Worm (Caenorhabditis elegans) whole organism, L1 larva: ENCODE measurements around the gene ife-4.

Source experiments
- C16A3.4 ChIP-seq: fragments of 150-350 bp; optimal IDR thresholded peaks from 2 replicates; lab custom pipeline; 2014; ENCODE audit warnings: missing biosample characterization, missing genetic modification characterization
- Y116A8C.19 ChIP-seq: sonication (generic microtip); optimal IDR thresholded peaks from 2 replicates; lab custom pipeline; 2016; ENCODE audit warnings: missing compliant biosample characterization, missing genetic modification characterization, borderline replicate concordance
- ceh-63 ChIP-seq: fragments of 200-800 bp; sonication (Bioruptor generic); optimal IDR thresholded peaks from 2 replicates; lab custom pipeline; 2018; ENCODE audit warnings: mild to moderate bottlenecking, missing genetic modification characterization, missing compliant biosample characterization
- ceh-8 ChIP-seq: fragments of 200-800 bp; sonication (Bioruptor generic); optimal IDR thresholded peaks from 2 replicates; lab custom pipeline; 2018; ENCODE audit warnings: mild to moderate bottlenecking, missing genetic modification characterization, moderate library complexity, missing compliant biosample characterization
- ceh-88 ChIP-seq: fragments of 200-800 bp; sonication (Bioruptor generic); IDR thresholded peaks from 2 replicates; pipeline ENCODE4 v1.3.6; 2022; ENCODE audit warnings: missing genetic modification characterization, missing compliant biosample characterization
- ceh-90 ChIP-seq: sonication (generic microtip); optimal IDR thresholded peaks from 2 replicates; lab custom pipeline; 2016; ENCODE audit warnings: missing genetic modification characterization, missing compliant biosample characterization
- dsc-1 ChIP-seq: sonication (generic microtip); optimal IDR thresholded peaks from 2 replicates; lab custom pipeline; 2016; ENCODE audit warnings: mild to moderate bottlenecking, missing genetic modification characterization, missing compliant biosample characterization
- efl-1 ChIP-seq, 4 experiments: fragments of 150-350 bp; optimal IDR thresholded peaks in 3 of 4; peaks in 1 of 4; 1 replicate in 1 of 4; 2 replicates in 3 of 4; lab custom pipeline; 2014; ENCODE audit warnings: missing biosample characterization in 2 of 4, missing genetic modification characterization in 2 of 4, missing genetic modification reagents in 2 of 4
- efl-3 ChIP-seq: fragments of 200-800 bp; sonication (Bioruptor generic); optimal IDR thresholded peaks from 2 replicates; lab custom pipeline; 2018; ENCODE audit warnings: mild to moderate bottlenecking, missing genetic modification characterization, missing compliant biosample characterization
- egl-13 ChIP-seq: sonication (generic microtip); optimal IDR thresholded peaks from 2 replicates; lab custom pipeline; 2016; ENCODE audit warnings: missing genotype, missing genetic modification reagents, missing genetic modification characterization, missing compliant biosample characterization
- elt-3 ChIP-seq, 6 experiments: fragments of 150-350 bp in 1 of 6; sonication (generic microtip); optimal IDR thresholded peaks; 2 replicates each; lab custom pipeline; 2017 to 2018; ENCODE audit warnings: missing biosample characterization in 6 of 6, missing genetic modification characterization in 6 of 6, inconsistent platforms in 1 of 6
- fkh-4 ChIP-seq: sonication (generic microtip); optimal IDR thresholded peaks from 2 replicates; lab custom pipeline; 2016; ENCODE audit warnings: missing compliant biosample characterization, missing genetic modification characterization, borderline replicate concordance
- fkh-8 ChIP-seq: sonication (generic microtip); optimal IDR thresholded peaks from 2 replicates; lab custom pipeline; 2016; ENCODE audit warnings: mild to moderate bottlenecking, missing genetic modification characterization, missing compliant biosample characterization
- jun-1 ChIP-seq: fragments of 150-350 bp; optimal IDR thresholded peaks from 2 replicates; lab custom pipeline; 2014; ENCODE audit warnings: missing biosample characterization, missing genetic modification reagents, missing genetic modification characterization
- lin-14 ChIP-seq: fragments of 200-800 bp; sonication (Bioruptor generic); optimal IDR thresholded peaks from 2 replicates; lab custom pipeline; 2018; ENCODE audit warnings: mild to moderate bottlenecking, missing genetic modification characterization, moderate library complexity, missing compliant biosample characterization
- lin-39 ChIP-seq: fragments of 150-350 bp; optimal IDR thresholded peaks from 2 replicates; lab custom pipeline; 2014; ENCODE audit warnings: missing biosample characterization, missing genetic modification reagents, missing genetic modification characterization
- lsy-2 ChIP-seq, 2 experiments: fragments of 150-350 bp; optimal IDR thresholded peaks; 2 replicates each; lab custom pipeline; 2014; ENCODE audit warnings: missing biosample characterization in 2 of 2, missing genetic modification characterization in 2 of 2
- mab-9 ChIP-seq: fragments of 200-800 bp; sonication (Bioruptor generic); IDR thresholded peaks from 2 replicates; pipeline ENCODE4 v1.3.6; 2022; ENCODE audit warnings: missing genetic modification reagents, missing genetic modification characterization, missing compliant biosample characterization
- mdl-1 ChIP-seq, 2 experiments: fragments of 150-350 bp; optimal IDR thresholded peaks; 2 replicates each; lab custom pipeline; 2014 to 2017; ENCODE audit warnings: missing biosample characterization in 2 of 2, missing genetic modification characterization in 2 of 2, inconsistent platforms in 1 of 2
- mef-2 ChIP-seq: fragments of 150-350 bp; optimal IDR thresholded peaks from 2 replicates; lab custom pipeline; 2014; ENCODE audit warnings: missing biosample characterization, missing genetic modification characterization
- nhr-11 ChIP-seq: fragments of 150-350 bp; optimal IDR thresholded peaks from 2 replicates; lab custom pipeline; 2014; ENCODE audit warnings: missing biosample characterization, missing genetic modification characterization
- nhr-12 ChIP-seq: sonication (generic microtip); optimal IDR thresholded peaks from 2 replicates; lab custom pipeline; 2017; ENCODE audit warnings: missing biosample characterization, missing genetic modification characterization
- nhr-19 ChIP-seq: fragments of 200-800 bp; sonication (Bioruptor generic); conservative IDR thresholded peaks from 2 replicates; pipeline ENCODE4 v1.3.6; 2022; ENCODE audit warnings: missing genetic modification characterization, missing compliant biosample characterization
- nhr-237 ChIP-seq: fragments of 150-350 bp; optimal IDR thresholded peaks from 2 replicates; lab custom pipeline; 2014; ENCODE audit warnings: missing biosample characterization, missing genetic modification characterization
- nhr-28 ChIP-seq: fragments of 150-350 bp; optimal IDR thresholded peaks from 2 replicates; lab custom pipeline; 2014; ENCODE audit warnings: missing biosample characterization, missing genetic modification characterization
- nhr-71 ChIP-seq: sonication (generic microtip); optimal IDR thresholded peaks from 2 replicates; lab custom pipeline; 2016; ENCODE audit warnings: mild to moderate bottlenecking, missing genetic modification characterization, moderate library complexity, missing compliant biosample characterization
- nhr-76 ChIP-seq: sonication (generic microtip); optimal IDR thresholded peaks from 2 replicates; lab custom pipeline; 2017; ENCODE audit warnings: missing biosample characterization, missing genetic modification characterization
- nhr-77 ChIP-seq: fragments of 150-350 bp; optimal IDR thresholded peaks from 2 replicates; lab custom pipeline; 2014; ENCODE audit warnings: missing biosample characterization, missing genetic modification characterization
- nhr-84 ChIP-seq: sonication (generic microtip); optimal IDR thresholded peaks from 2 replicates; lab custom pipeline; 2017; ENCODE audit warnings: missing biosample characterization, missing genetic modification characterization
- pag-3 ChIP-seq: sonication (generic microtip); optimal IDR thresholded peaks from 2 replicates; lab custom pipeline; 2017; ENCODE audit warnings: missing genetic modification characterization, mild to moderate bottlenecking, missing compliant biosample characterization, antibody characterized with exemption, borderline replicate concordance; ENCODE audit not compliant: insufficient read depth
- pax-3 ChIP-seq: fragments of 200-800 bp; sonication (Bioruptor generic); optimal IDR thresholded peaks from 2 replicates; lab custom pipeline; 2018; ENCODE audit warnings: mild to moderate bottlenecking, missing genetic modification characterization, moderate library complexity, missing compliant biosample characterization
- rnt-1 ChIP-seq: sonication (generic microtip); optimal IDR thresholded peaks from 2 replicates; lab custom pipeline; 2016; ENCODE audit warnings: mild to moderate bottlenecking, missing genetic modification characterization, moderate library complexity, missing compliant biosample characterization
- skn-1 ChIP-seq: fragments of 150-350 bp; optimal IDR thresholded peaks from 2 replicates; lab custom pipeline; 2014; ENCODE audit warnings: missing biosample characterization, missing genetic modification characterization
- snpc-4 ChIP-seq: fragments of 150-350 bp; optimal IDR thresholded peaks from 2 replicates; lab custom pipeline; 2014; ENCODE audit warnings: missing biosample characterization, missing genetic modification characterization
- snu-23 ChIP-seq: sonication (generic microtip); optimal IDR thresholded peaks from 2 replicates; lab custom pipeline; 2016; ENCODE audit warnings: missing genetic modification characterization, missing compliant biosample characterization
- sox-4 ChIP-seq: sonication (generic microtip); optimal IDR thresholded peaks from 2 replicates; lab custom pipeline; 2016; ENCODE audit warnings: missing genetic modification characterization, missing compliant biosample characterization
- sptf-1 ChIP-seq: fragments of 150-350 bp; optimal IDR thresholded peaks from 2 replicates; lab custom pipeline; 2014; ENCODE audit warnings: missing biosample characterization, missing genetic modification characterization
- sup-37 ChIP-seq: fragments of 200-800 bp; sonication (Bioruptor generic); optimal IDR thresholded peaks from 2 replicates; lab custom pipeline; 2018; ENCODE audit warnings: mild to moderate bottlenecking, missing genetic modification characterization, missing compliant biosample characterization
- tbx-2 ChIP-seq: sonication (generic microtip); optimal IDR thresholded peaks from 2 replicates; lab custom pipeline; 2016; ENCODE audit warnings: missing genetic modification characterization, missing compliant biosample characterization
- tlp-1 ChIP-seq: fragments of 150-350 bp; optimal IDR thresholded peaks from 2 replicates; lab custom pipeline; 2014; ENCODE audit warnings: missing biosample characterization, missing genetic modification characterization
- unc-130 ChIP-seq: fragments of 150-350 bp; optimal IDR thresholded peaks from 2 replicates; lab custom pipeline; 2017; ENCODE audit warnings: missing biosample characterization, missing genetic modification characterization, inconsistent platforms
- unc-30 ChIP-seq: sonication (generic microtip); optimal IDR thresholded peaks from 2 replicates; lab custom pipeline; 2017; ENCODE audit warnings: missing biosample characterization, missing genetic modification characterization
- unc-98 ChIP-seq: fragments of 200-800 bp; sonication (Bioruptor generic); IDR thresholded peaks from 2 replicates; pipeline ENCODE4 v1.3.6; 2022; ENCODE audit warnings: missing genetic modification characterization, missing compliant biosample characterization
- vab-15 ChIP-seq: sonication (generic microtip); optimal IDR thresholded peaks from 2 replicates; lab custom pipeline; 2017; ENCODE audit warnings: missing genotype, mild to moderate bottlenecking, missing genetic modification characterization, missing compliant biosample characterization
- zip-4 ChIP-seq: fragments of 200-800 bp; sonication (Bioruptor generic); optimal IDR thresholded peaks from 2 replicates; lab custom pipeline; 2018; ENCODE audit warnings: mild to moderate bottlenecking, missing genetic modification characterization, moderate library complexity, missing compliant biosample characterization

The ife-4 gene

DNA sequence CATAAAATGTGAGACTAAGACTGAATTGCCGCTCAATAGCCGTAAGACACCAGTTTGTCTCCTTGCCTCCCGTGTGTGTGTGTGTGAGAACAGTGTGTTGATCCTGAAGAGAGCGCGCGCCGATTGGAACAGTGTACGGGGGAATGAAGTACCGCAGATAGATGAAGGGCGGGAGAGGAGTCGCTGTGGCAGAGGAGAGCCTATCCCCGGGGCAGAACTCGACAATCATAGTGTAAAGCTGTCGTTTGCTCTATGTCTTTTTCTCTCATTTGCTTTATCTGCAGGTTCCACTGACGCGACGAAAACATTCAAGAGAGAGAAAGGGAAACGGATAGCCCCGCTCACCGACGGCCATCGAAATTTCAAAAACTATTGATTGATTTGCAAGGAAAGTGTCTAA, 22.1 kb upstream of the ife-4 start:
- no peak for TF ChIP-seq unc-98 (GFP tag; lab: Robert Waterston, UW)
- TF ChIP-seq dsc-1 (tag; lab: Kevin White, UChicago): peak; percentile 44
- TF ChIP-seq elt-3 (tag; optimal IDR thresholded peaks at IDR 0.05; lab: Kevin White, UChicago): no peak
- TF ChIP-seq mab-9 (GFP tag; lab: Robert Waterston, UW): no peak
- no peak for TF ChIP-seq ceh-90 (tag; lab: Kevin White, UChicago)
- TF ChIP-seq nhr-11 (tag; lab: Kevin White, UChicago): no peak
- TF ChIP-seq nhr-237: no peak
- TF ChIP-seq nhr-28 (tag; lab: Kevin White, UChicago): no peak
- TF ChIP-seq unc-30 (tag; lab: Kevin White, UChicago): no peak
- TF ChIP-seq lsy-2 (tag; optimal IDR thresholded peaks at IDR 0.05; lab: Kevin White, UChicago): peak in 1 of 2 experiments; percentile 10
- no peak for TF ChIP-seq nhr-77 (tag; lab: Kevin White, UChicago)
- TF ChIP-seq mdl-1 (tag; optimal IDR thresholded peaks at IDR 0.05; lab: Kevin White, UChicago): peak in 1 of 2 experiments; percentile 2
- no peak for TF ChIP-seq pag-3 (tag; lab: Kevin White, UChicago)
- peak; percentile 7 for TF ChIP-seq snu-23 (GFP tag; lab: Kevin White, UChicago)
- TF ChIP-seq nhr-19 (GFP tag; lab: Robert Waterston, UW): peak; percentile 17; the same call in 1 of the 2 replicates
- no peak for TF ChIP-seq zip-4 (GFP tag; lab: Kevin White, UChicago)
- TF ChIP-seq ceh-63 (GFP tag; lab: Kevin White, UChicago): no peak
- no peak for TF ChIP-seq tlp-1 (tag; lab: Kevin White, UChicago)
- peak; percentile 63 for TF ChIP-seq lin-14 (GFP tag; lab: Kevin White, UChicago)
- TF ChIP-seq fkh-4 (tag; lab: Kevin White, UChicago): no peak
- peak; percentile 16 for TF ChIP-seq skn-1 (tag; lab: Kevin White, UChicago)
- no peak for TF ChIP-seq nhr-84 (tag; lab: Kevin White, UChicago)
- TF ChIP-seq snpc-4: no peak
- peak; percentile 59 for TF ChIP-seq rnt-1 (tag; lab: Kevin White, UChicago)
- no peak for TF ChIP-seq efl-3 (GFP tag; lab: Kevin White, UChicago)
- no peak for TF ChIP-seq egl-13 (tag; lab: Kevin White, UChicago)
- no peak for TF ChIP-seq jun-1 (tag; lab: Kevin White, UChicago)
- no peak for TF ChIP-seq C16A3.4 (tag; lab: Kevin White, UChicago)
- TF ChIP-seq ceh-88 (GFP tag; lab: Robert Waterston, UW): no peak
- TF ChIP-seq mef-2 (tag; lab: Kevin White, UChicago): no peak
- no peak for TF ChIP-seq pax-3 (tag; lab: Kevin White, UChicago)
- TF ChIP-seq fkh-8 (tag; lab: Kevin White, UChicago): no peak
- TF ChIP-seq nhr-71 (tag; lab: Kevin White, UChicago): peak; percentile 17
- TF ChIP-seq sox-4 (tag; lab: Kevin White, UChicago): no peak
- TF ChIP-seq lin-39 (tag; lab: Kevin White, UChicago): no peak
- no peak for TF ChIP-seq nhr-12 (tag; lab: Kevin White, UChicago)
- no peak for TF ChIP-seq Y116A8C.19 (tag; lab: Kevin White, UChicago)
- no peak for TF ChIP-seq tbx-2 (tag; lab: Kevin White, UChicago)

ce11 chrX:1085000-1085399, 19.0 kb upstream of the ife-4 start:
- TF ChIP-seq fkh-8 (tag; lab: Kevin White, UChicago) (no peak), sox-4 (tag; lab: Kevin White, UChicago) (no peak), nhr-77 (tag; lab: Kevin White, UChicago) (no peak), ceh-8 (no peak), unc-98 (GFP tag; lab: Robert Waterston, UW) (no peak), vab-15 (no peak), nhr-237 (no peak), nhr-76 (tag; lab: Kevin White, UChicago) (no peak), pax-3 (tag; lab: Kevin White, UChicago) (no peak), unc-130 (no peak), efl-1 (optimal IDR thresholded peaks at IDR 0.05; lab: Kevin White, UChicago) (no peak), efl-1 (GFP tag; optimal IDR thresholded peaks at IDR 0.05 in 1 of 2; lab: Kevin White, UChicago) (no peak), Y116A8C.19 (tag; lab: Kevin White, UChicago) (no peak), sptf-1 (no peak), sup-37 (GFP tag; lab: Kevin White, UChicago) (no peak), mdl-1 (tag; optimal IDR thresholded peaks at IDR 0.05; lab: Kevin White, UChicago) (no peak)
- TF ChIP-seq, all 84 proteins: peak for 0
